Fruit fly (Drosophila melanogaster): ENCODE measurements around the gene goe.

goe gene

dm6 chrX:16687400-16688105 lies 64.2 kb downstream of the goe start:
- no peak for TF ChIP-seq noc (tag; optimal IDR thresholded peaks at IDR 0.05)

- no peak for TF ChIP-seq noc (tag; optimal IDR thresholded peaks at IDR 0.05)
These were observed 67.9 kb downstream of the goe start, which contains the start of gene Axs for dm6 chrX:16683765-16684164. TSS of gene Axs (minus strand) at chrX:16683895.

dm6 chrX:16678845-16679347 lies 72.8 kb downstream of the goe start, which contains the start of the genes CG13010 and sing:
TSS of gene CG13010 (minus strand) at chrX:16678945.
TSS of gene sing (plus strand) at chrX:16679297.
- no peak for TF ChIP-seq noc (tag; optimal IDR thresholded peaks at IDR 0.05)

Measured in whole organism, larva.